Fruit fly (Drosophila melanogaster) whole organism, embryonic: ENCODE results near the gene plx.

Source experiments
- Ada2b ChIP-seq: fragments of 200-800 bp; sonication (Bioruptor generic); IDR thresholded peaks from 2 replicates; pipeline ENCODE4 v1.3.6; 2022; ENCODE audit warnings: missing biosample characterization, missing genetic modification characterization
- Adf1 ChIP-seq: fragments of 200-800 bp; sonication (Bioruptor generic); IDR thresholded peaks from 2 replicates; pipeline ENCODE4 v1.3.6; 2022; ENCODE audit warnings: missing biosample characterization, missing genetic modification characterization
- Aef1 ChIP-seq: fragments of 200-800 bp; sonication (Bioruptor generic); IDR thresholded peaks from 3 replicates; pipeline ENCODE4 v1.3.6; 2022; ENCODE audit warnings: missing biosample characterization, missing genetic modification characterization
- Awh ChIP-seq: fragments of 200-800 bp; sonication (Bioruptor generic); IDR thresholded peaks from 2 replicates; pipeline ENCODE4, ENCODE4 v1.3.6; 2022; ENCODE audit warnings: missing biosample characterization, missing genetic modification characterization
- Bgb ChIP-seq: fragments of 200-800 bp; sonication (Bioruptor generic); IDR thresholded peaks from 2 replicates; pipeline ENCODE4 v1.3.6; 2022; ENCODE audit warnings: missing biosample characterization, missing genetic modification characterization; ENCODE audit not compliant: partially characterized antibody
- Bteb2 ChIP-seq: fragments of 200-800 bp; sonication (Bioruptor generic); optimal IDR thresholded peaks from 2 replicates; lab custom pipeline; 2016; ENCODE audit warnings: missing biosample characterization, missing genetic modification characterization
- CG10654 ChIP-seq: fragments of 200-800 bp; sonication (Bioruptor generic); optimal IDR thresholded peaks from 2 replicates; lab custom pipeline; 2016; ENCODE audit warnings: missing biosample characterization, missing genetic modification characterization
- CG10959 ChIP-seq: fragments of 200-800 bp; sonication (Bioruptor generic); IDR thresholded peaks from 2 replicates; pipeline ENCODE4 v1.3.6; 2022; ENCODE audit warnings: missing biosample characterization, missing genetic modification characterization
- CG12071 ChIP-seq: fragments of 200-800 bp; sonication (Bioruptor generic); optimal IDR thresholded peaks from 3 replicates; lab custom pipeline; 2018; ENCODE audit warnings: missing biosample characterization, mild to moderate bottlenecking, missing genetic modification characterization
- CG14667 ChIP-seq: fragments of 200-800 bp; sonication (Bioruptor generic); IDR thresholded peaks from 2 replicates; pipeline ENCODE4 v1.3.6; 2022; ENCODE audit warnings: missing biosample characterization, missing genetic modification characterization
- CG15514 ChIP-seq: fragments of 200-800 bp; sonication (Bioruptor generic); optimal IDR thresholded peaks from 3 replicates; lab custom pipeline; 2017; ENCODE audit warnings: missing biosample characterization, missing genetic modification characterization, mild to moderate bottlenecking, moderate library complexity, missing genetic modification reagents
- CG1603 ChIP-seq: fragments of 200-800 bp; sonication (Bioruptor generic); optimal IDR thresholded peaks from 2 replicates; lab custom pipeline; 2019; ENCODE audit warnings: missing biosample characterization, mild to moderate bottlenecking, missing genetic modification characterization, moderate library complexity
- CG2202 ChIP-seq: fragments of 200-800 bp; sonication (Bioruptor generic); optimal IDR thresholded peaks from 2 replicates; lab custom pipeline; 2018; ENCODE audit warnings: missing biosample characterization, mild to moderate bottlenecking, missing genetic modification characterization
- CG2712 ChIP-seq: fragments of 200-800 bp; optimal IDR thresholded peaks from 3 replicates; lab custom pipeline; 2019; ENCODE audit warnings: missing biosample characterization, mild to moderate bottlenecking, missing genetic modification characterization, moderate library complexity
- CG34224 ChIP-seq: fragments of 200-800 bp; sonication (Bioruptor generic); IDR thresholded peaks from 3 replicates; pipeline ENCODE4 v1.3.6; 2022; ENCODE audit warnings: missing biosample characterization, missing genetic modification characterization; ENCODE audit not compliant: partially characterized antibody
- CG42726 ChIP-seq: fragments of 200-800 bp; sonication (Bioruptor generic); IDR thresholded peaks from 2 replicates; pipeline ENCODE4 v1.3.6; 2022; ENCODE audit warnings: missing biosample characterization, missing genetic modification characterization; ENCODE audit not compliant: partially characterized antibody
- CG4424 ChIP-seq: fragments of 200-800 bp; sonication (Bioruptor generic); optimal IDR thresholded peaks from 3 replicates; lab custom pipeline; 2016; ENCODE audit warnings: missing biosample characterization, missing genetic modification characterization
- CG4617 ChIP-seq: fragments of 200-800 bp; sonication (Bioruptor generic); optimal IDR thresholded peaks from 3 replicates; lab custom pipeline; 2016; ENCODE audit warnings: missing biosample characterization, missing genetic modification characterization, borderline replicate concordance
- CG6654 ChIP-seq: fragments of 200-800 bp; sonication (Bioruptor generic); optimal IDR thresholded peaks from 2 replicates; lab custom pipeline; 2017; ENCODE audit warnings: missing biosample characterization, mild to moderate bottlenecking, missing genetic modification characterization
- CG7745 ChIP-seq: fragments of 200-800 bp; sonication (Bioruptor generic); optimal IDR thresholded peaks from 2 replicates; lab custom pipeline; 2018; ENCODE audit warnings: missing biosample characterization, mild to moderate bottlenecking, missing genetic modification characterization, moderate library complexity
- CG9797 ChIP-seq: fragments of 200-800 bp; sonication (Bioruptor generic); optimal IDR thresholded peaks from 3 replicates; lab custom pipeline; 2018; ENCODE audit warnings: missing biosample characterization, mild to moderate bottlenecking, missing genetic modification characterization
- D19B ChIP-seq: fragments of 200-800 bp; sonication (Bioruptor generic); optimal IDR thresholded peaks from 2 replicates; lab custom pipeline; 2017; ENCODE audit warnings: missing biosample characterization, mild to moderate bottlenecking, missing genetic modification characterization
- Fer1 ChIP-seq: fragments of 200-800 bp; sonication (Bioruptor generic); optimal IDR thresholded peaks from 2 replicates; lab custom pipeline; 2017; ENCODE audit warnings: missing biosample characterization, mild to moderate bottlenecking, missing genetic modification characterization
- H15 ChIP-seq: fragments of 200-800 bp; sonication (Bioruptor generic); IDR thresholded peaks from 3 replicates; pipeline ENCODE4 v1.3.6; 2022; ENCODE audit warnings: missing biosample characterization, missing genetic modification characterization
- HHEX ChIP-seq: fragments of 200-800 bp; sonication (Bioruptor generic); optimal IDR thresholded peaks from 3 replicates; lab custom pipeline; 2017; ENCODE audit warnings: missing biosample characterization, mild to moderate bottlenecking, missing genetic modification characterization, missing genetic modification reagents
- HmgZ ChIP-seq: fragments of 200-800 bp; sonication (Bioruptor generic); optimal IDR thresholded peaks from 2 replicates; lab custom pipeline; 2018; ENCODE audit warnings: missing biosample characterization, mild to moderate bottlenecking, missing genetic modification characterization
- Hsf ChIP-seq: fragments of 200-800 bp; sonication (Bioruptor generic); optimal IDR thresholded peaks from 3 replicates; lab custom pipeline; 2016; ENCODE audit warnings: missing biosample characterization, missing genetic modification characterization
- MESR4 ChIP-seq: fragments of 200-800 bp; sonication (Bioruptor generic); optimal IDR thresholded peaks from 2 replicates; lab custom pipeline; 2018; ENCODE audit warnings: missing biosample characterization, mild to moderate bottlenecking, missing genetic modification characterization, moderate library complexity
- Myb ChIP-seq: fragments of 200-800 bp; sonication (Bioruptor generic); optimal IDR thresholded peaks from 2 replicates; lab custom pipeline; 2016; ENCODE audit warnings: missing biosample characterization, missing genetic modification characterization
- NC2α ChIP-seq: fragments of 200-800 bp; sonication (Bioruptor generic); optimal IDR thresholded peaks from 2 replicates; lab custom pipeline; 2016; ENCODE audit warnings: missing biosample characterization, missing genetic modification characterization
- Sry-δ ChIP-seq: fragments of 200-800 bp; sonication (Bioruptor generic); optimal IDR thresholded peaks from 2 replicates; lab custom pipeline; 2016; ENCODE audit warnings: missing biosample characterization, missing genetic modification characterization
- abd-A ChIP-seq: fragments of 200-800 bp; sonication (Bioruptor generic); optimal IDR thresholded peaks from 3 replicates; lab custom pipeline; 2019; ENCODE audit warnings: missing biosample characterization, mild to moderate bottlenecking, missing genetic modification characterization, moderate library complexity
- ac ChIP-seq: fragments of 200-800 bp; sonication (Bioruptor generic); optimal IDR thresholded peaks from 3 replicates; lab custom pipeline; 2017; ENCODE audit warnings: missing biosample characterization, mild to moderate bottlenecking, missing genetic modification characterization
- bowl ChIP-seq: fragments of 200-800 bp; sonication (Bioruptor generic); IDR thresholded peaks from 2 replicates; pipeline ENCODE4 v1.3.6; 2022; ENCODE audit warnings: missing biosample characterization, missing genetic modification characterization
- dmrt11E ChIP-seq: fragments of 200-800 bp; sonication (Bioruptor generic); optimal IDR thresholded peaks from 3 replicates; lab custom pipeline; 2018; ENCODE audit warnings: missing biosample characterization, mild to moderate bottlenecking, missing genetic modification characterization, moderate library complexity
- dmrt99B ChIP-seq: fragments of 200-800 bp; sonication (Bioruptor generic); optimal IDR thresholded peaks from 2 replicates; lab custom pipeline; 2018; ENCODE audit warnings: missing biosample characterization, mild to moderate bottlenecking, missing genetic modification characterization, moderate library complexity
- gro ChIP-seq: fragments of 200-800 bp; sonication (Bioruptor generic); optimal IDR thresholded peaks from 2 replicates; lab custom pipeline; 2016; ENCODE audit warnings: missing biosample characterization, missing genetic modification characterization
- gsb-n ChIP-seq: fragments of 200-800 bp; sonication (Bioruptor generic); optimal IDR thresholded peaks from 3 replicates; lab custom pipeline; 2018; ENCODE audit warnings: missing biosample characterization, mild to moderate bottlenecking, missing genetic modification characterization
- kah ChIP-seq: fragments of 200-800 bp; sonication (Bioruptor generic); optimal IDR thresholded peaks from 2 replicates; lab custom pipeline; 2018; ENCODE audit warnings: missing biosample characterization, mild to moderate bottlenecking, missing genetic modification characterization
- maf-S ChIP-seq: fragments of 200-800 bp; sonication (Bioruptor generic); optimal IDR thresholded peaks from 2 replicates; lab custom pipeline; 2016; ENCODE audit warnings: missing biosample characterization, missing genetic modification characterization
- mld ChIP-seq: fragments of 200-800 bp; sonication (Bioruptor generic); IDR thresholded peaks from 3 replicates; pipeline ENCODE4 v1.3.6; 2022; ENCODE audit warnings: missing biosample characterization, missing genetic modification characterization; ENCODE audit not compliant: partially characterized antibody
- psq ChIP-seq: fragments of 200-800 bp; sonication (Bioruptor generic); optimal IDR thresholded peaks from 2 replicates; lab custom pipeline; 2017; ENCODE audit warnings: missing biosample characterization, missing genetic modification characterization
- seq ChIP-seq: fragments of 200-800 bp; sonication (Bioruptor generic); IDR thresholded peaks from 2 replicates; pipeline ENCODE4 v1.3.6; 2022; ENCODE audit warnings: missing biosample characterization, missing genetic modification characterization
- sim ChIP-seq: fragments of 200-800 bp; sonication (Bioruptor generic); IDR thresholded peaks from 2 replicates; pipeline ENCODE4 v1.3.6; 2022; ENCODE audit warnings: missing biosample characterization, missing genetic modification characterization
- sisA ChIP-seq: fragments of 200-800 bp; sonication (Bioruptor generic); IDR thresholded peaks from 2 replicates; pipeline ENCODE4 v1.3.6; 2022; ENCODE audit warnings: missing biosample characterization, missing genetic modification characterization
- sna ChIP-seq: fragments of 200-800 bp; sonication (Bioruptor generic); IDR thresholded peaks from 2 replicates; pipeline ENCODE4 v1.3.6; 2022; ENCODE audit warnings: missing biosample characterization, missing genetic modification characterization; ENCODE audit not compliant: partially characterized antibody
- tgo ChIP-seq: fragments of 200-800 bp; sonication (Bioruptor generic); IDR thresholded peaks from 3 replicates; pipeline ENCODE4 v1.3.6; 2022; ENCODE audit warnings: missing biosample characterization, missing genetic modification characterization
- trem ChIP-seq: fragments of 200-800 bp; optimal IDR thresholded peaks from 3 replicates; lab custom pipeline; 2019; ENCODE audit warnings: missing biosample characterization, mild to moderate bottlenecking, missing genetic modification characterization, moderate library complexity
- wek ChIP-seq: fragments of 200-800 bp; sonication (Bioruptor generic); optimal IDR thresholded peaks from 3 replicates; lab custom pipeline; 2018; ENCODE audit warnings: missing biosample characterization, mild to moderate bottlenecking, missing genetic modification characterization, moderate library complexity
- wor ChIP-seq: fragments of 200-800 bp; sonication (Bioruptor generic); IDR thresholded peaks from 2 replicates; pipeline ENCODE4 v1.3.6; 2022; ENCODE audit warnings: missing biosample characterization, missing genetic modification characterization

plx gene

dm6 chr3R:5758624-5759209, 73.1 kb downstream of the plx start, which contains the start of gene Sec8 (continued):
- no peak for TF ChIP-seq Adf1
- peak; percentile 77 for TF ChIP-seq mld (GFP tag; lab: Robert Waterston, UW)
- no peak for TF ChIP-seq NC2α (GFP tag; lab: Kevin White, UChicago)
- TF ChIP-seq CG10654 (GFP tag; lab: Kevin White, UChicago) = no peak
- TF ChIP-seq Aef1 (GFP tag; lab: Robert Waterston, UW) = 0 out of 3 replicates have a peak, but pooled peaks have one; percentile 31
- no peak for TF ChIP-seq ac (GFP tag; lab: Kevin White, UChicago)
- peak; percentile 69 for TF ChIP-seq CG15514
- TF ChIP-seq gro (GFP tag; lab: Kevin White, UChicago) = no peak
- TF ChIP-seq HHEX (GFP tag; lab: Kevin White, UChicago) = no peak
- TF ChIP-seq gsb-n (tag; lab: Kevin White, UChicago) = no peak
- peak; percentile 60 for TF ChIP-seq CG2712 (tag; lab: Kevin White, UChicago)
- TF ChIP-seq CG2202 = no peak
- TF ChIP-seq H15 (GFP tag; lab: Robert Waterston, UW) = no peak
- peak; percentile 31 for TF ChIP-seq maf-S
- TF ChIP-seq Fer1 = no peak
- TF ChIP-seq tgo = 0 out of 3 replicates have a peak, but pooled peaks have one; percentile 31
- TF ChIP-seq trem (tag; lab: Kevin White, UChicago) = peak; percentile 80
- TF ChIP-seq dmrt11E = peak; percentile 3
- peak; percentile 92 for TF ChIP-seq CG4617 (GFP tag; lab: Kevin White, UChicago)
- peak; percentile 80 for TF ChIP-seq sna (GFP tag; lab: Robert Waterston, UW)
- peak; percentile 79 for TF ChIP-seq CG42726
- TF ChIP-seq Ada2b (GFP tag; lab: Robert Waterston, UW) = no peak
- no peak for TF ChIP-seq seq
- TF ChIP-seq Bteb2 (GFP tag; lab: Kevin White, UChicago) = peak; percentile 40
- TF ChIP-seq Awh = 0 out of 2 replicates have a peak, but pooled peaks have one; percentile 24
- no peak for TF ChIP-seq CG14667
- no peak for TF ChIP-seq CG10959 (GFP tag; lab: Robert Waterston, UW)
- peak; percentile 72 for TF ChIP-seq CG1603 (tag; lab: Kevin White, UChicago)
- TF ChIP-seq bowl (GFP tag; lab: Robert Waterston, UW) = no peak
- TF ChIP-seq CG12071 (GFP tag; lab: Kevin White, UChicago) = no peak
- TF ChIP-seq sisA = no peak
- no peak for TF ChIP-seq sim
- TF ChIP-seq CG4424 (GFP tag; lab: Kevin White, UChicago) = peak; percentile 1
- TF ChIP-seq MESR4 = peak; percentile 92
- TF ChIP-seq CG7745 (tag; lab: Kevin White, UChicago) = no peak
- peak; percentile 99 for TF ChIP-seq Sry-δ
- TF ChIP-seq dmrt99B (tag; lab: Kevin White, UChicago) = no peak
- peak; percentile 59 for TF ChIP-seq HmgZ (tag; lab: Kevin White, UChicago)
- no peak for TF ChIP-seq kah (GFP tag; lab: Kevin White, UChicago)
- TF ChIP-seq abd-A (tag; lab: Kevin White, UChicago) = no peak
- TF ChIP-seq Myb (GFP tag; lab: Kevin White, UChicago) = peak; percentile 81
- TF ChIP-seq wor = no peak
- TF ChIP-seq CG34224 = peak; percentile 74
- no peak for TF ChIP-seq psq (GFP tag; lab: Kevin White, UChicago)
- TF ChIP-seq Bgb = peak; percentile 91
- peak; percentile 53 for TF ChIP-seq Hsf (GFP tag; lab: Kevin White, UChicago)
- TF ChIP-seq D19B (GFP tag; lab: Kevin White, UChicago) = no peak
- TF ChIP-seq wek (GFP tag; lab: Kevin White, UChicago) = no peak
- TF ChIP-seq CG9797 = peak; percentile 69
- TF ChIP-seq CG6654 (GFP tag; lab: Kevin White, UChicago) = no peak
